Fruit fly (Drosophila melanogaster): ENCODE measurements around the gene sc.

- no peak for TF ChIP-seq CG9948 (tag; optimal IDR thresholded peaks at IDR 0.05)
- TF ChIP-seq CG15710 (tag; optimal IDR thresholded peaks at IDR 0.05), result no peak
- no peak for TF ChIP-seq CG8301 (tag; optimal IDR thresholded peaks at IDR 0.05)
- no peak for TF ChIP-seq CG4496 (GFP tag; IDR thresholded peaks at IDR 0.05)
- TF ChIP-seq gl (tag; optimal IDR thresholded peaks at IDR 0.05), result no peak
- TF ChIP-seq rn (GFP tag; IDR thresholded peaks at IDR 0.05), result 0 out of 2 replicates have a peak, but pooled peaks have one; percentile 3
- TF ChIP-seq EcR (GFP tag; optimal IDR thresholded peaks at IDR 0.05), result no peak
- TF ChIP-seq Ets98B (GFP tag; IDR thresholded peaks at IDR 0.05), result no peak
- TF ChIP-seq CG17806 (tag; optimal IDR thresholded peaks at IDR 0.05), result no peak
- no peak for TF ChIP-seq CG12605 (GFP tag; IDR thresholded peaks at IDR 0.05)
- no peak for TF ChIP-seq CG8159 (tag; optimal IDR thresholded peaks at IDR 0.05)
- no peak for TF ChIP-seq CG13204 (GFP tag; optimal IDR thresholded peaks at IDR 0.05)
- no peak for TF ChIP-seq CG14655 (GFP tag; optimal IDR thresholded peaks at IDR 0.05)
- TF ChIP-seq Snoo (tag; optimal IDR thresholded peaks at IDR 0.05), result no peak
These were observed 39.6 kb upstream of the sc start, which contains the start of gene y for dm6 chrX:356232-356631.

All from whole organism, pupa.